Worm (Caenorhabditis elegans) whole organism, dauer: Measurements from ENCODE around the gene daam-1.

ENCODE experiments used
- unc-62 ChIP-seq: sonication (generic microtip); optimal IDR thresholded peaks from 2 replicates; lab custom pipeline; 2017; ENCODE audit warnings: missing biosample characterization, missing genetic modification reagents, missing genetic modification characterization

The daam-1 gene

ce11 chrV:83732-84131 lies at the start of gene daam-1:
daam-1 (minus strand) TSS chrV:83832.
- TF ChIP-seq unc-62, result no peak

ce11 chrV:130186-130585 lies 46.6 kb upstream of the daam-1 start:
- no peak for TF ChIP-seq unc-62

- TF ChIP-seq unc-62, result no peak
Observed at ce11 chrV:127882-128281, 44.2 kb upstream of the daam-1 start, which contains the start of the genes W03F9.2 and sftb-2. W03F9.2 (minus strand) TSS chrV:128034. sftb-2 (plus strand) TSS chrV:128237.

ce11 chrV:126610-127009 lies 43.0 kb upstream of the daam-1 start, which contains the start of gene W03F9.1:
W03F9.1 (minus strand) TSS chrV:126718.
- TF ChIP-seq unc-62, result no peak

ce11 chrV:123915-124314 lies 40.3 kb upstream of the daam-1 start:
- TF ChIP-seq unc-62, result no peak

- TF ChIP-seq unc-62, result no peak
Observed at ce11 chrV:123513-123912, 39.9 kb upstream of the daam-1 start.

- no peak for TF ChIP-seq unc-62
Observed at ce11 chrV:122750-123149, 39.1 kb upstream of the daam-1 start, which contains the start of gene cgp-1. cgp-1 (minus strand) TSS chrV:122789.

ce11 chrV:122249-122648 lies 38.6 kb upstream of the daam-1 start:
- TF ChIP-seq unc-62, result no peak

ce11 chrV:117312-117711 lies 33.7 kb upstream of the daam-1 start:
- no peak for TF ChIP-seq unc-62

- TF ChIP-seq unc-62, result no peak
Observed at ce11 chrV:116243-116642, 32.6 kb upstream of the daam-1 start.

- TF ChIP-seq unc-62, result no peak
Observed at ce11 chrV:104474-104873, 20.8 kb upstream of the daam-1 start, which contains the start of gene picd-1. picd-1 (plus strand) TSS chrV:104825.

- no peak for TF ChIP-seq unc-62
Observed at ce11 chrV:103977-104376, 20.3 kb upstream of the daam-1 start, which contains the start of gene rps-27. rps-27 (minus strand) TSS chrV:104077.

- TF ChIP-seq unc-62, result no peak
Observed at ce11 chrV:103043-103702, 19.5 kb upstream of the daam-1 start.

- no peak for TF ChIP-seq unc-62
Observed at ce11 chrV:102165-102564, 18.5 kb upstream of the daam-1 start.

ce11 chrV:68112-68511 lies 15.5 kb downstream of the daam-1 start:
- no peak for TF ChIP-seq unc-62

- TF ChIP-seq unc-62, result no peak
Observed at ce11 chrV:66506-66905, 17.1 kb downstream of the daam-1 start.

ce11 chrV:63887-64286 lies 19.7 kb downstream of the daam-1 start:
- no peak for TF ChIP-seq unc-62

- TF ChIP-seq unc-62, result no peak
Observed at ce11 chrV:58971-59370, 24.7 kb downstream of the daam-1 start, which contains the start of gene cyp-29A3. cyp-29A3 (plus strand) TSS chrV:59239.

- no peak for TF ChIP-seq unc-62
Observed at ce11 chrV:55946-56345, 27.7 kb downstream of the daam-1 start, which contains the start of gene srt-52. srt-52 (minus strand) TSS chrV:56046.
